Fruit fly (Drosophila melanogaster) whole organism, pupa: ENCODE data around the gene Vha55.

Source experiments
- CG15710 ChIP-seq: fragments of 200-800 bp; sonication (Bioruptor generic); optimal IDR thresholded peaks from 2 replicates; lab custom pipeline; 2018; ENCODE audit warnings: missing biosample characterization, mild to moderate bottlenecking, missing genetic modification characterization, moderate library complexity
- CG32121 ChIP-seq: fragments of 200-800 bp; sonication (Bioruptor generic); IDR thresholded peaks from 2 replicates; pipeline ENCODE4 v1.3.6; 2022; ENCODE audit warnings: missing biosample characterization, missing genetic modification characterization
- CG34367 ChIP-seq: fragments of 200-800 bp; sonication (Bioruptor generic); optimal IDR thresholded peaks from 2 replicates; lab custom pipeline; 2018; ENCODE audit warnings: missing biosample characterization, mild to moderate bottlenecking, missing genetic modification characterization
- CG4496 ChIP-seq: fragments of 200-800 bp; sonication (Bioruptor generic); IDR thresholded peaks from 3 replicates; pipeline ENCODE4 v1.3.6; 2022; ENCODE audit warnings: missing biosample characterization, missing genetic modification characterization
- CG8159 ChIP-seq: fragments of 200-800 bp; sonication (Bioruptor generic); optimal IDR thresholded peaks from 3 replicates; lab custom pipeline; 2018; ENCODE audit warnings: missing biosample characterization, mild to moderate bottlenecking, missing genetic modification characterization, moderate library complexity
- CG9948 ChIP-seq: fragments of 200-800 bp; sonication (Bioruptor generic); optimal IDR thresholded peaks from 2 replicates; lab custom pipeline; 2018; ENCODE audit warnings: missing biosample characterization, mild to moderate bottlenecking, missing genetic modification characterization, moderate library complexity
- D1 ChIP-seq: fragments of 200-800 bp; sonication (Bioruptor generic); optimal IDR thresholded peaks from 2 replicates; lab custom pipeline; 2018; ENCODE audit warnings: missing biosample characterization, mild to moderate bottlenecking, missing genetic modification characterization, moderate library complexity
- EcR ChIP-seq: fragments of 200-800 bp; sonication (Bioruptor generic); optimal IDR thresholded peaks from 3 replicates; lab custom pipeline; 2019; ENCODE audit warnings: missing biosample characterization, missing genetic modification characterization, mild to moderate bottlenecking, moderate library complexity, missing genetic modification reagents
- Pif1A ChIP-seq: fragments of 200-800 bp; sonication (Bioruptor generic); optimal IDR thresholded peaks from 3 replicates; lab custom pipeline; 2016; ENCODE audit warnings: missing biosample characterization, missing genetic modification characterization
- Pif1B ChIP-seq: fragments of 200-800 bp; sonication (Bioruptor generic); optimal IDR thresholded peaks from 3 replicates; lab custom pipeline; 2016; ENCODE audit warnings: missing biosample characterization, missing genetic modification characterization
- Snoo ChIP-seq: fragments of 200-800 bp; sonication (Bioruptor generic); optimal IDR thresholded peaks from 3 replicates; lab custom pipeline; 2017; ENCODE audit warnings: missing biosample characterization, mild to moderate bottlenecking, missing genetic modification characterization, inconsistent platforms
- fd96Ca ChIP-seq: fragments of 200-800 bp; sonication (Bioruptor generic); IDR thresholded peaks from 3 replicates; pipeline ENCODE4 v1.3.6; 2022; ENCODE audit warnings: missing biosample characterization, missing genetic modification characterization
- gl ChIP-seq: fragments of 200-800 bp; sonication (Bioruptor generic); optimal IDR thresholded peaks from 2 replicates; lab custom pipeline; 2018; ENCODE audit warnings: missing biosample characterization, mild to moderate bottlenecking, missing genetic modification characterization

- TF ChIP-seq CG32121 (GFP tag; lab: Robert Waterston, UW), result no peak
- TF ChIP-seq CG34367 (tag; lab: Kevin White, UChicago), result no peak
- TF ChIP-seq CG4496 (GFP tag; lab: Robert Waterston, UW), result no peak
- no peak for TF ChIP-seq Snoo (tag; lab: Kevin White, UChicago)
- TF ChIP-seq D1 (tag; lab: Kevin White, UChicago), result no peak
- TF ChIP-seq Pif1B (GFP tag; lab: Kevin White, UChicago), result no peak
- TF ChIP-seq gl, result no peak
- no peak for TF ChIP-seq Pif1A (GFP tag; lab: Kevin White, UChicago)
- no peak for TF ChIP-seq fd96Ca (GFP tag; lab: Robert Waterston, UW)
- TF ChIP-seq CG15710 (tag; lab: Kevin White, UChicago), result no peak
- no peak for TF ChIP-seq CG9948 (tag; lab: Kevin White, UChicago)
- no peak for TF ChIP-seq EcR (GFP tag; lab: Kevin White, UChicago)
- TF ChIP-seq CG8159, result no peak
Observed at dm6 chr3R:12676160-12676559, 48.5 kb upstream of the Vha55 start, which contains the start of gene CG43630.
